Worm (Caenorhabditis elegans) whole organism, L1 larva: ENCODE data around the gene ZK813.3.

Experiments used
- C16A3.4 ChIP-seq: fragments of 150-350 bp; optimal IDR thresholded peaks from 2 replicates; lab custom pipeline; 2014; ENCODE audit warnings: missing biosample characterization, missing genetic modification characterization
- F16B12.6 ChIP-seq: fragments of 150-350 bp; optimal IDR thresholded peaks from 2 replicates; lab custom pipeline; 2014; ENCODE audit warnings: missing biosample characterization, missing genetic modification characterization
- aha-1 ChIP-seq: fragments of 150-350 bp; optimal IDR thresholded peaks from 2 replicates; lab custom pipeline; 2014; ENCODE audit warnings: missing biosample characterization, missing genetic modification characterization
- blmp-1 ChIP-seq: fragments of 150-350 bp; optimal IDR thresholded peaks from 2 replicates; lab custom pipeline; 2014; ENCODE audit warnings: missing biosample characterization, missing genetic modification characterization
- ceh-63 ChIP-seq: fragments of 200-800 bp; sonication (Bioruptor generic); optimal IDR thresholded peaks from 2 replicates; lab custom pipeline; 2018; ENCODE audit warnings: mild to moderate bottlenecking, missing genetic modification characterization, missing compliant biosample characterization
- ceh-88 ChIP-seq: fragments of 200-800 bp; sonication (Bioruptor generic); IDR thresholded peaks from 2 replicates; pipeline ENCODE4 v1.3.6; 2022; ENCODE audit warnings: missing genetic modification characterization, missing compliant biosample characterization
- ces-1 ChIP-seq: fragments of 150-350 bp; optimal IDR thresholded peaks from 2 replicates; lab custom pipeline; 2014; ENCODE audit warnings: missing biosample characterization, missing genetic modification reagents, missing genetic modification characterization
- dsc-1 ChIP-seq: sonication (generic microtip); optimal IDR thresholded peaks from 2 replicates; lab custom pipeline; 2016; ENCODE audit warnings: mild to moderate bottlenecking, missing genetic modification characterization, missing compliant biosample characterization
- efl-1 ChIP-seq, 4 experiments: fragments of 150-350 bp; optimal IDR thresholded peaks in 3 of 4; peaks in 1 of 4; 1 replicate in 1 of 4; 2 replicates in 3 of 4; lab custom pipeline; 2014; ENCODE audit warnings: missing biosample characterization in 2 of 4, missing genetic modification characterization in 2 of 4, missing genetic modification reagents in 2 of 4
- egl-13 ChIP-seq: sonication (generic microtip); optimal IDR thresholded peaks from 2 replicates; lab custom pipeline; 2016; ENCODE audit warnings: missing genotype, missing genetic modification reagents, missing genetic modification characterization, missing compliant biosample characterization
- egl-27 ChIP-seq, 2 experiments: fragments of 150-350 bp in 1 of 2; sonication (generic microtip); optimal IDR thresholded peaks; 3 replicates each; lab custom pipeline; 2017 to 2018; ENCODE audit warnings: missing biosample characterization in 2 of 2, missing genetic modification characterization in 2 of 2, missing genetic modification reagents in 2 of 2
- ets-5 ChIP-seq: fragments of 200-800 bp; sonication (Bioruptor generic); IDR thresholded peaks from 2 replicates; pipeline ENCODE4 v1.3.6; 2022; ENCODE audit warnings: missing genetic modification characterization, missing compliant biosample characterization
- fkh-10 ChIP-seq: sonication (generic microtip); optimal IDR thresholded peaks from 2 replicates; lab custom pipeline; 2017; ENCODE audit warnings: missing biosample characterization, missing genetic modification reagents, missing genetic modification characterization
- fkh-8 ChIP-seq: sonication (generic microtip); optimal IDR thresholded peaks from 2 replicates; lab custom pipeline; 2016; ENCODE audit warnings: mild to moderate bottlenecking, missing genetic modification characterization, missing compliant biosample characterization
- fos-1 ChIP-seq: fragments of 150-350 bp; optimal IDR thresholded peaks from 2 replicates; lab custom pipeline; 2014; ENCODE audit warnings: missing biosample characterization, missing genetic modification characterization
- hlh-4 ChIP-seq: sonication (generic microtip); optimal IDR thresholded peaks from 2 replicates; lab custom pipeline; 2016; ENCODE audit warnings: mild to moderate bottlenecking, missing genetic modification characterization, missing compliant biosample characterization
- lin-14 ChIP-seq: fragments of 200-800 bp; sonication (Bioruptor generic); optimal IDR thresholded peaks from 2 replicates; lab custom pipeline; 2018; ENCODE audit warnings: mild to moderate bottlenecking, missing genetic modification characterization, moderate library complexity, missing compliant biosample characterization
- lin-35 ChIP-seq, 2 experiments: fragments of 150-350 bp; optimal IDR thresholded peaks; 2 replicates each; lab custom pipeline; 2014; ENCODE audit warnings: missing biosample characterization in 2 of 2, missing genetic modification characterization in 2 of 2, missing genetic modification reagents in 2 of 2
- mdl-1 ChIP-seq, 2 experiments: fragments of 150-350 bp; optimal IDR thresholded peaks; 2 replicates each; lab custom pipeline; 2014 to 2017; ENCODE audit warnings: missing biosample characterization in 2 of 2, missing genetic modification characterization in 2 of 2, inconsistent platforms in 1 of 2
- mep-1 ChIP-seq: fragments of 150-350 bp; optimal IDR thresholded peaks from 2 replicates; lab custom pipeline; 2014; ENCODE audit warnings: missing biosample characterization, missing genetic modification characterization
- nhr-237 ChIP-seq: fragments of 150-350 bp; optimal IDR thresholded peaks from 2 replicates; lab custom pipeline; 2014; ENCODE audit warnings: missing biosample characterization, missing genetic modification characterization
- nhr-85 ChIP-seq: sonication (generic microtip); peaks from one replicate; lab custom pipeline; 2016; ENCODE audit warnings: missing genetic modification characterization, inconsistent platforms, missing compliant biosample characterization
- snpc-4 ChIP-seq: fragments of 150-350 bp; optimal IDR thresholded peaks from 2 replicates; lab custom pipeline; 2014; ENCODE audit warnings: missing biosample characterization, missing genetic modification characterization
- snu-23 ChIP-seq: sonication (generic microtip); optimal IDR thresholded peaks from 2 replicates; lab custom pipeline; 2016; ENCODE audit warnings: missing genetic modification characterization, missing compliant biosample characterization
- sptf-1 ChIP-seq: fragments of 150-350 bp; optimal IDR thresholded peaks from 2 replicates; lab custom pipeline; 2014; ENCODE audit warnings: missing biosample characterization, missing genetic modification characterization
- tbx-2 ChIP-seq: sonication (generic microtip); optimal IDR thresholded peaks from 2 replicates; lab custom pipeline; 2016; ENCODE audit warnings: missing genetic modification characterization, missing compliant biosample characterization
- vab-15 ChIP-seq: sonication (generic microtip); optimal IDR thresholded peaks from 2 replicates; lab custom pipeline; 2017; ENCODE audit warnings: missing genotype, mild to moderate bottlenecking, missing genetic modification characterization, missing compliant biosample characterization
- zag-1 ChIP-seq: fragments of 150-350 bp; optimal IDR thresholded peaks from 2 replicates; lab custom pipeline; 2014; ENCODE audit warnings: missing biosample characterization, missing genetic modification characterization
- zip-4 ChIP-seq: fragments of 200-800 bp; sonication (Bioruptor generic); optimal IDR thresholded peaks from 2 replicates; lab custom pipeline; 2018; ENCODE audit warnings: mild to moderate bottlenecking, missing genetic modification characterization, moderate library complexity, missing compliant biosample characterization
- ztf-11 ChIP-seq, 2 experiments: sonication (generic microtip); optimal IDR thresholded peaks; 2 replicates each; lab custom pipeline; 2016 to 2017; ENCODE audit warnings: missing genetic modification characterization in 2 of 2, missing biosample characterization in 1 of 2, missing compliant biosample characterization in 1 of 2

Gene ZK813.3

DNA sequence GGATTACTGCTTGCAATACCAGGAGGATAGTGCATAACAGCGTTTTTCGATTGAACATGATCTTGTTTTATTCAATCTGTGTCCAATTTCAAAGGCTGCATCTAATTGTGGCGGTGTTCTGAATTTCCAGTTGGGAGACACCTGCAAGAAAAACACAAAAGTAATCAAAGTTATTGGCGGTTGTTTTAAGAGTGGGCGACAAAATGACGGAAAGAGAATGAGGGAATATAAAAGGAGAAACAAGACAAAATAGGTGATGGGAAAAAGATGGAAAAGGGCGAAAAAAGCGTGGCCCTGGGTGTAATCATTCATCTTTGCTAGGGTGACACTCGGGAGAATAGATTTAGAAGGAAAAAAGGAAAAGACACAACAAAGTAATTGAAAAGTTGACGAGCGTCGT lies 24.1 kb downstream of the ZK813.3 start, which contains the start of the genes ZK377.15 and sax-3:
TSS of gene ZK377.15 (minus strand) at position 101 of the 400 bp plus-strand sequence.
TSS of gene sax-3 (minus strand) at position 143 of the 400 bp plus-strand sequence.
- TF ChIP-seq tbx-2 (tag; lab: Kevin White, UChicago) (no peak), lin-14 (peak; percentile 25)

DNA sequence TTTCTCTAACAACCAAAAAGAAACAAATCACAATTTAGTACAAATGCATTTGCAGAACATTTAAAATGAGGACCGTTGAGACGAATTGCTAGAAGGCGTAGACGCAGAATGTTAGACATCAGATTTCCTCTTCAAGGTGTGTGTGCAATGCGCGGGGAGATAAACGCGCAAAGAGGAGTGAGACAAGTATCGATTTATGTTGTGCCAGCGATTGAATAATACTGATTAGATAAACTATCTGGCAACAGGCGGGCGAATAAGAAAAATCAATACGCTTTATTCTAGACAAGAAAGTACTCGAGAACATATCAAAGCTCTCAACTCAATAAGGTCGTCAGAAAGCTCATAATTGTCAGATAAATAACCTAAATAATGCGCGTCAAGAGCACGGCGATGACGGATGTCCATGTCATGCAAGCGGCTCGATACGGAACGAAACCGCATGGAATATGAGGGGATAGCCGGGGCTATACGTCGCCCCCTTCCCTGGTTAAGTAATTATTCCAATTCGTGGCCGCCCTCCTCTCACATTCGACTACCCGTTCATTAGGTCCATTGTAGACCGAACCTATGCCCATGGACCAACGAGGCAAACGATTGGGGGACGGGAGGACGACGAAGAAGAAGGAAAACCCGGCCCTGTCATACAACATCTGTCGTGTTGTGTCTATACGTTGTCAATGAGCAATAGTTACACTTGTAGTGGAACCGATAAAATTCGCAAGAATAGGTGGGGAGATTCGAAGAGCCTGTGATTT lies 25.5 kb downstream of the ZK813.3 start:
- no peak for TF ChIP-seq aha-1 (tag; lab: Kevin White, UChicago)
- TF ChIP-seq efl-1 (optimal IDR thresholded peaks at IDR 0.05; lab: Kevin White, UChicago): no peak
- TF ChIP-seq efl-1 (GFP tag; optimal IDR thresholded peaks at IDR 0.05 in 1 of 2; lab: Kevin White, UChicago): peak in 1 of 2 experiments; percentile 5
- TF ChIP-seq nhr-85 (tag; lab: Kevin White, UChicago): no peak
- TF ChIP-seq zip-4 (GFP tag; lab: Kevin White, UChicago): no peak
- no peak for TF ChIP-seq nhr-237 (tag; lab: Kevin White, UChicago)
- TF ChIP-seq ceh-88: no peak
- TF ChIP-seq snu-23 (GFP tag; lab: Kevin White, UChicago): no peak
- no peak for TF ChIP-seq mep-1 (tag; lab: Kevin White, UChicago)
- no peak for TF ChIP-seq ceh-63 (GFP tag; lab: Kevin White, UChicago)
- TF ChIP-seq C16A3.4 (tag; lab: Kevin White, UChicago): no peak
- peak; percentile 1 for TF ChIP-seq fkh-8 (tag; lab: Kevin White, UChicago)
- TF ChIP-seq lin-14: peak; percentile 8
- TF ChIP-seq, all 84 proteins: peak for 3

DNA sequence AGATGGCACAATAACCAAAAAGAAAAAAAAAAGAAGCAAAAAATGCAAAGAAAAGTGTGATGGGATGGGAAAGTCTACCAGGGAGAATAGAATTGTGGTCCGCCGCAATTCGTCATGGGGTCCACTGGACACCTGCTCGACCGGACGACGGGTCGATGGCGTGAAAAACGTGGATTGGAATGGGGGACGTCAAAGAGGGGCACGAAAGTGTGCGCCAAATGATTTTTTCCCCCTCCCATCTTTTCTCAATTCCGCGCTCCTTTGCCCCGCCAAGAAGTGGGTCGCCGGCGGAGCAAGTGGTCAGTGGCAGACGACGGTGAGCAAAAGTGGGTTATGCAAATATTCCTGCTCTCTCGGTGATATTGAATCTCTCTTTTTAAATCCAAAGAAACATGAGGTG lies 26.3 kb downstream of the ZK813.3 start:
- TF ChIP-seq snpc-4 (tag; lab: Kevin White, UChicago) (no peak), sptf-1 (tag; lab: Kevin White, UChicago) (no peak), lin-14 (peak; percentile 20), fos-1 (tag; lab: Kevin White, UChicago) (no peak)

DNA sequence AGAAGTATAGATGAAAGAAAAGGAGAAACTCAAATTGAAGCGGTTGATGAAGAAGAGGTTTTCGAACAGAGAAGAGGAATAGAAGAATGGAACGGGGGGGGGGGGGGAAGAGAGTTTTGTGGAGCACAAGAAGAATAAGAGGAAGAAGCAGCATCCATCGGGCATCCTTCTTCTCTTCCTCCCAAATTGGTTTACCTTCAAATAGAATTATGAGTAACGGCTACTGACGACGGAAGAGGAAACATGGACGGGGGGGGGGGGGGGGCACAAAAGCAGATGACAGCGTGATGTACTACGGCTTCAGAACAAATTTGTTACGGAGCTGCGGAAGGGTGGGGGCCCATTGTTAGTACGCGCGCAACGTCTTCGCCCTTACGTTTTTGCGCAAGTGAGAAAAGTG lies 27.7 kb downstream of the ZK813.3 start:
- no peak for TF ChIP-seq egl-13 (tag; lab: Kevin White, UChicago)
- no peak for TF ChIP-seq ces-1
- TF ChIP-seq fkh-10: peak; percentile 68
- TF ChIP-seq lin-14: peak; percentile 65
- TF ChIP-seq, all 84 proteins: peak for 2

DNA sequence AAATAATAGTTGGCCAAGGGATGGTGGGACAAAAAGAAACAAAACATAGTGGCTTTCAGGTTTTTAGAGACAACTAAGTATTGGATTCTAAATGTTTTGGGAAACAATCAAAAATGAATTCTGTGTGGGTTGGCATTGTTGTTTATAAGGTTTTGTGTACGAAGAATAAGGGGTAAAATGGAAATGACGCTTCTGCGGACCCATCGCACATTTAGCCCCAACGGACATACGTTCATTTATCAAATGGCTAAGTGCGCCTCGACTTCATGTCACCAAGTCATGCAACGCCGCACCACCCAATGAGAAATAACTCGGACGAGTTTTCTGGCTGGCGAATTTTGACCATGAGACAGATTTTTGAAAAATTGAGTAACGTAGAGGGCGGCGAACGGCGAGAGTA lies 28.7 kb downstream of the ZK813.3 start:
- 0 out of 2 replicates have a peak, but pooled peaks have one; percentile 8 for TF ChIP-seq ets-5 (GFP tag; lab: Robert Waterston, UW)
- no peak for TF ChIP-seq dsc-1 (tag; lab: Kevin White, UChicago)
- TF ChIP-seq hlh-4 (tag; lab: Kevin White, UChicago): no peak
- peak in 1 of 2 experiments; percentile 15 for TF ChIP-seq ztf-11 (tag; optimal IDR thresholded peaks at IDR 0.05; lab: Kevin White, UChicago)
- TF ChIP-seq F16B12.6: no peak

DNA sequence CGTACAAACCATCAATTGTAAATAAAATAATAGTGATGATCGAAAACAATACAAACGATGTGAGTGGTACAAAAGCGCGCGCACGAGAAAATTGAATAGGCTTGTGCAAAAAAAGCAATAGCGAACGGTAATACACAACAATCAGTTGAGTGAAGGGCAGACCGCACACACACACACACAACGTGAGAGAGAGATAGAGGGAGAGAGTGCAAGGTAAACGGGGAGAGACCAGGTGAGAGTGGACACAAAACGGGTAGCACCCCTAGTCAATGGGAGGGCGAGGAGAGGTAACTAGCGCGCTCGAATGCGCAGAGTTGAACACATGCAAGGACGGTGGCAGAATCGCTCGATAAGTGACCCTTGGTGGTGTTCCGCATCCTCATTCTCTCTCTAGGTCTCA lies 30.6 kb downstream of the ZK813.3 start:
- TF ChIP-seq fkh-8 (tag; lab: Kevin White, UChicago) (no peak), fkh-10 (no peak), blmp-1 (tag; lab: Kevin White, UChicago) (peak; percentile 4), snu-23 (GFP tag; lab: Kevin White, UChicago) (peak; percentile 24), lin-14 (peak; percentile 75), zag-1 (tag; lab: Kevin White, UChicago) (no peak), nhr-85 (tag; lab: Kevin White, UChicago) (peak; percentile 44), egl-27 (tag; optimal IDR thresholded peaks at IDR 0.05; lab: Kevin White, UChicago) (no peak), mdl-1 (tag; optimal IDR thresholded peaks at IDR 0.05; lab: Kevin White, UChicago) (peak in 1 of 2 experiments; percentile 4), vab-15 (no peak), lin-35 (GFP tag; optimal IDR thresholded peaks at IDR 0.05; lab: Kevin White, UChicago) (peak in 1 of 2 experiments; percentile 18), efl-1 (optimal IDR thresholded peaks at IDR 0.05; lab: Kevin White, UChicago) (no peak), efl-1 (GFP tag; optimal IDR thresholded peaks at IDR 0.05 in 1 of 2; lab: Kevin White, UChicago) (peak in 1 of 2 experiments; percentile 30)
